Fruit fly (Drosophila melanogaster) whole organism, prepupa: Measurements from ENCODE around the gene CG31709.
A peak's percentile ranks its signal among the peaks of the same experiment; 100 is the strongest.

Experiments
- CG1621 ChIP-seq: fragments of 200-800 bp; sonication (Bioruptor generic); optimal IDR thresholded peaks from 3 replicates; lab custom pipeline; 2018; ENCODE audit warnings: missing biosample characterization, mild to moderate bottlenecking, missing genetic modification characterization
- CG16779 ChIP-seq: fragments of 200-800 bp; sonication (Bioruptor generic); optimal IDR thresholded peaks from 3 replicates; lab custom pipeline; 2017; ENCODE audit warnings: missing biosample characterization, mild to moderate bottlenecking, missing genetic modification characterization
- CG3919 ChIP-seq: fragments of 200-800 bp; sonication (Bioruptor generic); optimal IDR thresholded peaks from 3 replicates; lab custom pipeline; 2016; ENCODE audit warnings: missing biosample characterization, missing genetic modification characterization
- CG4318 ChIP-seq: fragments of 200-800 bp; sonication (Bioruptor generic); optimal IDR thresholded peaks from 3 replicates; lab custom pipeline; 2017; ENCODE audit warnings: missing biosample characterization, mild to moderate bottlenecking, missing genetic modification characterization
- CG8119 ChIP-seq: fragments of 200-800 bp; sonication (Bioruptor generic); IDR thresholded peaks from 3 replicates; pipeline ENCODE4 v1.3.6; 2022; ENCODE audit warnings: missing biosample characterization, missing genetic modification characterization
- Ets96B ChIP-seq: fragments of 200-800 bp; optimal IDR thresholded peaks from 2 replicates; lab custom pipeline; 2019; ENCODE audit warnings: missing biosample characterization, mild to moderate bottlenecking, missing genetic modification characterization, moderate library complexity
- Met ChIP-seq: fragments of 200-800 bp; sonication (Bioruptor generic); optimal IDR thresholded peaks from 3 replicates; lab custom pipeline; 2016; ENCODE audit warnings: missing biosample characterization, missing genetic modification characterization
- dac ChIP-seq: fragments of 200-800 bp; sonication (Bioruptor generic); optimal IDR thresholded peaks from 2 replicates; lab custom pipeline; 2017; ENCODE audit warnings: missing biosample characterization, mild to moderate bottlenecking, missing genetic modification characterization
- esn ChIP-seq: fragments of 200-800 bp; sonication (Bioruptor generic); optimal IDR thresholded peaks from 2 replicates; lab custom pipeline; 2016; ENCODE audit warnings: missing biosample characterization, mild to moderate bottlenecking, missing genetic modification characterization, moderate library complexity
- fd59A ChIP-seq: fragments of 200-800 bp; sonication (Bioruptor generic); optimal IDR thresholded peaks from 2 replicates; lab custom pipeline; 2017; ENCODE audit warnings: missing biosample characterization, mild to moderate bottlenecking, missing genetic modification characterization, missing genetic modification reagents
- lz ChIP-seq: fragments of 200-800 bp; sonication (Bioruptor generic); optimal IDR thresholded peaks from 3 replicates; lab custom pipeline; 2016; ENCODE audit warnings: missing biosample characterization, missing genetic modification characterization
- salr ChIP-seq, 2 experiments: fragments of 200-800 bp; sonication (Bioruptor generic); optimal IDR thresholded peaks; 3 replicates each; lab custom pipeline; 2016 to 2018; ENCODE audit warnings: missing biosample characterization in 2 of 2, missing genetic modification characterization in 2 of 2, mild to moderate bottlenecking in 1 of 2
- svp ChIP-seq: fragments of 200-800 bp; sonication (Bioruptor generic); peaks from one replicate; lab custom pipeline; 2016; ENCODE audit warnings: missing biosample characterization, missing genetic modification characterization

DNA sequence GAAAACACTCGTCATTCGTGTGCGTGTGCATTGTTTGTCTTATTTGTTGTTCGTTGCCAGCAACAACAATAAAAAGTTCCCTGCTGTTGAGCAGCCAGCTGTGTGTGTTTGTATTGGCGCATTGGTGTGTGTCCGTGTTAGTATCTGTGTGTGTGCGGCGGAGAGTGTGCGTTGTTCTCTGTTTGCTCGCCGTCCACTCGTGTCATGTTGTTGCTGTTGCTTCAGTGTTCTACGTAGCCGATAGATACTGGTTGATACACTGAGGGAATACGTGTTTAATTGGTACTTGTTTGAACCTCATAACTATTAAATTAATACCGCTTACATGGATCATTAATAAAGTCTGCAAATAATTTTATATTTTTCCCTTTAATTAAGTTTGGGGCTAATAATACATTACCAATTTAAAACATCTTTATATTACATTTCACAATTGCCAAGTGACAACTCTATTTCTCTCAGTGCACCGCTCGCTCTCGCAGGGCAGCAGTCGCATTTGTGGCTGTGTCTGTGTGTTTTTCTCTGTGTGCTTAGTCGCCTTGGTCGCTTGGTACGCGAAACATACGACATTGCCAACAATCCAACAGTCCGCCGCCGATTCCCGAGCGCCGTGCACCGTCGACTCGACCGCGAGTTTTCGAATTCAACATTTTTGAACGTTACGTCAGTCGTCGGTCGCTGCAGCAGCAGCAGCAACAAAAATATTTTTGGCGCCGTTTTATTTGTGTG, 10.9 kb downstream of the CG31709 start, which contains the start of gene brwl:
- TF ChIP-seq CG16779 (tag; lab: Kevin White, UChicago) (peak; percentile 97), salr (GFP tag; optimal IDR thresholded peaks at IDR 0.05; lab: Kevin White, UChicago) (peak; percentile 95 to 99), lz (GFP tag; lab: Kevin White, UChicago) (peak; percentile 99), CG1621 (tag; lab: Kevin White, UChicago) (peak; percentile 97), CG3919 (GFP tag; lab: Kevin White, UChicago) (peak; percentile 99), CG4318 (GFP tag; lab: Kevin White, UChicago) (peak; percentile 98), svp (GFP tag; lab: Kevin White, UChicago) (peak; percentile 99), Met (GFP tag; lab: Kevin White, UChicago) (peak; percentile 98), Ets96B (tag; lab: Kevin White, UChicago) (peak; percentile 99), fd59A (peak; percentile 98), CG8119 (GFP tag; lab: Robert Waterston, UW) (peak; percentile 99), esn (GFP tag; lab: Kevin White, UChicago) (peak; percentile 99), dac (GFP tag; lab: Kevin White, UChicago) (peak; percentile 96)
